Comparison of ENCODE assay signal across 2 fruit fly cellular contexts in genomic region chrX:8622419-8622818, dm6.
TF ChIP-seq lines count a peak whose summit lies in the region.

No protein-coding gene starts in this region.

- TF ChIP-seq CTCF in whole organism, embryonic (GFP tag; optimal IDR thresholded peaks at IDR 0.05; lab: Kevin White, UChicago) = no peak

TF ChIP-seq in whole organism, embryonic, 481 proteins besides CTCF, POLR2A, EP300 and RAD21:
- TF ChIP-seq Hmx (GFP tag; optimal IDR thresholded peaks at IDR 0.05; lab: Kevin White, UChicago) = no peak
- TF ChIP-seq oc (tag; optimal IDR thresholded peaks at IDR 0.05; lab: Kevin White, UChicago) = peak; percentile 83
- no peak for TF ChIP-seq CG6272 (GFP tag; IDR thresholded peaks at IDR 0.05; lab: Robert Waterston, UW)
- no peak for TF ChIP-seq inv (GFP tag; IDR thresholded peaks at IDR 0.05; lab: Robert Waterston, UW; ENCODE audit: partially characterized antibody)
- TF ChIP-seq Side (GFP tag; optimal IDR thresholded peaks at IDR 0.05; lab: Kevin White, UChicago) = no peak
- no peak for TF ChIP-seq Bdp1 (GFP tag; optimal IDR thresholded peaks at IDR 0.05; lab: Kevin White, UChicago)
- no peak for TF ChIP-seq CG34422 (GFP tag; IDR thresholded peaks at IDR 0.05; lab: Robert Waterston, UW)
- peak; percentile 21 for TF ChIP-seq pros (GFP tag; optimal IDR thresholded peaks at IDR 0.05; lab: Kevin White, UChicago)
- TF ChIP-seq CG5245 (GFP tag; optimal IDR thresholded peaks at IDR 0.05; lab: Kevin White, UChicago) = no peak
- peak; percentile 24 for TF ChIP-seq Jarid2 (GFP tag; optimal IDR thresholded peaks at IDR 0.05; lab: Kevin White, UChicago)
- no peak for TF ChIP-seq CG2116 (GFP tag; optimal IDR thresholded peaks at IDR 0.05; lab: Kevin White, UChicago)
- no peak for TF ChIP-seq Hr78 (GFP tag; optimal IDR thresholded peaks at IDR 0.05; lab: Kevin White, UChicago)
- TF ChIP-seq crol (GFP tag; IDR thresholded peaks at IDR 0.05; lab: Robert Waterston, UW) = peak; percentile 85
- TF ChIP-seq CG4360 (GFP tag; IDR thresholded peaks at IDR 0.05; lab: Robert Waterston, UW) = no peak
- TF ChIP-seq CG32772 (GFP tag; IDR thresholded peaks at IDR 0.05; lab: Robert Waterston, UW) = no peak
- no peak for TF ChIP-seq NfI (GFP tag; optimal IDR thresholded peaks at IDR 0.05; lab: Kevin White, UChicago)
- TF ChIP-seq Rx (GFP tag; IDR thresholded peaks at IDR 0.05; lab: Robert Waterston, UW) = no peak
- TF ChIP-seq cg (GFP tag; optimal IDR thresholded peaks at IDR 0.05; lab: Kevin White, UChicago) = peak; percentile 48
- TF ChIP-seq CG18599 (GFP tag; optimal IDR thresholded peaks at IDR 0.05; lab: Kevin White, UChicago) = no peak
- no peak for TF ChIP-seq Lhr (GFP tag; optimal IDR thresholded peaks at IDR 0.05; lab: Kevin White, UChicago)
- TF ChIP-seq Lim3 (GFP tag; IDR thresholded peaks at IDR 0.05; lab: Robert Waterston, UW) = no peak
- no peak for TF ChIP-seq Awh (GFP tag; IDR thresholded peaks at IDR 0.05; lab: Robert Waterston, UW)
- no peak for TF ChIP-seq crp (GFP tag; optimal IDR thresholded peaks at IDR 0.05; lab: Kevin White, UChicago)
- TF ChIP-seq ranshi (GFP tag; IDR thresholded peaks at IDR 0.05; lab: Robert Waterston, UW) = no peak
- no peak for TF ChIP-seq HLH3B (GFP tag; IDR thresholded peaks at IDR 0.05; lab: Robert Waterston, UW)
- TF ChIP-seq Nf-YC (tag; optimal IDR thresholded peaks at IDR 0.05; lab: Kevin White, UChicago) = peak; percentile 22
- no peak for TF ChIP-seq schlank (tag; optimal IDR thresholded peaks at IDR 0.05; lab: Kevin White, UChicago)
- no peak for TF ChIP-seq CG12219 (GFP tag; optimal IDR thresholded peaks at IDR 0.05; lab: Kevin White, UChicago)

TF ChIP-seq in whole organism, wandering third instar larva, 38 proteins besides CTCF, POLR2A, EP300 and RAD21:
- peak; percentile 67 for TF ChIP-seq Dfd (GFP tag; optimal IDR thresholded peaks at IDR 0.05; lab: Kevin White, UChicago)
- no peak for TF ChIP-seq rgr (GFP tag; optimal IDR thresholded peaks at IDR 0.05; lab: Kevin White, UChicago)
TF ChIP-seq in whole organism, wandering third instar larva: peak in this region for 1.

Comparison
In these comparisons a context has a peak if more than half of its experiments do, and no peak if none do; other contexts are left out.
1. Of the 10 proteins assayed by ChIP-seq in both whole organism, embryonic and whole organism, wandering third instar larva: peak only in whole organism, embryonic: none; only in whole organism, wandering third instar larva: Dfd; in both: none; in neither: 9.